Fruit fly (Drosophila melanogaster): Measurements from ENCODE around the gene CG9777.

CG9777 gene

DNA sequence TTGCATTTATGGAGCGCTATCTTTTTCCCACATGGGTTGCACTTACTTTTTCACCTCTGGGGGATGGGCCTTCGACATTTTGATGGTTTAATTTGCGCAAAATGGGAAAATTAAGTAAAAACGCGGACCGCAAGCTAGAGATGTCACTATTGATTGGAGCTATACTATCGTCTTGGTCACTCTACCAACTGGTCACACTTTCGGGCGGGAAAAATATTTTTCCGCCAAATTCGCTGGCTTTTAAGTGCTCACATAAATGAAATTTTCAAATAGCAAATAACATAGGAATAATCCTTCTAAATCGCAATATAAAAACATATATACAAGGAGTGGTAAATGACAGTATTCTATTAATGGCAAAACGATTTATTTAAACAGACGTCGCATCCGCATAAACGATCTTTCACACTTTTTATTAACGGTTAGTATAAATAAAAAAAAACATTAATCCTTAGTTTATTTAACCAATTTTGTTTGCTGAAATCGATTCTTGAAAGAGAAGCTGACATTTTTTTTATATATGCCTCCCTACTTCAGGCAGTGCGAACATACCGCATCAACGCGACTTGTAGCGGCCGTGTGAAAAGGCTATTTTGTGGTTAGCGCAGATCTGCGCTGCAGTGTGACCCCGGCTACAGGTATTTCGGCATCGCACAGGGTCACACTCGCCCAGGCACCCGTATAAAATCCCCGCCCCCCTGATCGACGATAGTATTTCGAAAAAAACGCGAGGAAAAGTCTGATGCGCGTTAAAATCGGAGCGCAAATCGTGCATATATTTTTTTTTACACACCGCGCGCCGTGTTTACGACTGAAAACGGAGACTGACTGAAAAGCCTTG is 8.4 kb upstream of the CG9777 start, which contains the start of the genes SNRPG and mthl1 (continued):
- TF ChIP-seq Hmx (GFP tag; optimal IDR thresholded peaks at IDR 0.05) = peak; percentile 18
- peak; percentile 72 for TF ChIP-seq CG13424 (tag; optimal IDR thresholded peaks at IDR 0.05)
- no peak for TF ChIP-seq Dip2 (GFP tag; IDR thresholded peaks at IDR 0.05)
- no peak for TF ChIP-seq CG10321 (GFP tag; IDR thresholded peaks at IDR 0.05)
- peak; percentile 80 for TF ChIP-seq CG42726 (GFP tag; IDR thresholded peaks at IDR 0.05; ENCODE audit: partially characterized antibody)
- TF ChIP-seq Dbx (GFP tag; IDR thresholded peaks at IDR 0.05) = peak; percentile 94
- no peak for TF ChIP-seq run (tag; optimal IDR thresholded peaks at IDR 0.05)
- peak; percentile 12 for TF ChIP-seq grn (GFP tag; optimal IDR thresholded peaks at IDR 0.05)
- peak; percentile 55; the same call in 1 of the 2 replicates for TF ChIP-seq dimm (GFP tag; IDR thresholded peaks at IDR 0.05)
- no peak for TF ChIP-seq lov (optimal IDR thresholded peaks at IDR 0.05)
- TF ChIP-seq lov (GFP tag; IDR thresholded peaks at IDR 0.05) = peak; percentile 74; the same call in 1 of the 3 replicates
- TF ChIP-seq lbe (GFP tag; optimal IDR thresholded peaks at IDR 0.05) = no peak
- peak; percentile 59 for TF ChIP-seq Bteb2 (GFP tag; optimal IDR thresholded peaks at IDR 0.05)
- TF ChIP-seq CG4854 (GFP tag; optimal IDR thresholded peaks at IDR 0.05) = peak; percentile 63
- peak; percentile 10 for TF ChIP-seq CG10431 (GFP tag; optimal IDR thresholded peaks at IDR 0.05)
- TF ChIP-seq D19A (tag; optimal IDR thresholded peaks at IDR 0.05) = no peak
- TF ChIP-seq al (GFP tag; IDR thresholded peaks at IDR 0.05) = peak; percentile 92
- TF ChIP-seq kah (GFP tag; optimal IDR thresholded peaks at IDR 0.05) = no peak
- TF ChIP-seq Atf3 (GFP tag; optimal IDR thresholded peaks at IDR 0.05) = peak; percentile 64
- peak; percentile 86 for TF ChIP-seq jumu (GFP tag; optimal IDR thresholded peaks at IDR 0.05)
- TF ChIP-seq Pdp1 (GFP tag; optimal IDR thresholded peaks at IDR 0.05) = peak; percentile 70 to 80
- peak; percentile 71; the same call in 1 of the 3 replicates for TF ChIP-seq sr (GFP tag; IDR thresholded peaks at IDR 0.05)
- no peak for TF ChIP-seq Hr78 (GFP tag; optimal IDR thresholded peaks at IDR 0.05)
- peak; percentile 61; the same call in 1 of the 2 replicates for TF ChIP-seq Nf-YA (GFP tag; IDR thresholded peaks at IDR 0.05)
- peak; percentile 87 for TF ChIP-seq CG9817 (tag; optimal IDR thresholded peaks at IDR 0.05)
- TF ChIP-seq CG32767 (GFP tag; IDR thresholded peaks at IDR 0.05) = peak; percentile 76; the same call in 1 of the 2 replicates
- TF ChIP-seq Stat92E (GFP tag; optimal IDR thresholded peaks at IDR 0.05) = no peak
- peak; percentile 97 for TF ChIP-seq slbo (GFP tag; IDR thresholded peaks at IDR 0.05)
- TF ChIP-seq CG8089 (GFP tag; optimal IDR thresholded peaks at IDR 0.05) = peak; percentile 34
- peak; percentile 90 for TF ChIP-seq wdn (GFP tag; IDR thresholded peaks at IDR 0.05)
- TF ChIP-seq MTF-1 (GFP tag; optimal IDR thresholded peaks at IDR 0.05; ENCODE audit: borderline replicate concordance) = no peak
- peak; percentile 85 for TF ChIP-seq Usf (GFP tag; optimal IDR thresholded peaks at IDR 0.05)
- peak; percentile 46 for TF ChIP-seq Nf-YC (tag; optimal IDR thresholded peaks at IDR 0.05)
- TF ChIP-seq ems (GFP tag; optimal IDR thresholded peaks at IDR 0.05) = peak; percentile 64
- TF ChIP-seq repo (GFP tag; optimal IDR thresholded peaks at IDR 0.05) = peak; percentile 9
- TF ChIP-seq CG2120 (GFP tag; optimal IDR thresholded peaks at IDR 0.05) = peak; percentile 92
- TF ChIP-seq gce (GFP tag; IDR thresholded peaks at IDR 0.05) = peak; percentile 77; the same call in 2 of the 3 replicates
- no peak for TF ChIP-seq yki (optimal IDR thresholded peaks at IDR 0.05)
- TF ChIP-seq CG6683 (GFP tag; optimal IDR thresholded peaks at IDR 0.05) = no peak
- TF ChIP-seq CG1647 (GFP tag; optimal IDR thresholded peaks at IDR 0.05) = peak; percentile 52
- peak; percentile 96 for TF ChIP-seq sqz (GFP tag; optimal IDR thresholded peaks at IDR 0.05)
- TF ChIP-seq Taf1 (GFP tag; IDR thresholded peaks at IDR 0.05) = peak; percentile 76
- peak; percentile 70 for TF ChIP-seq D19B (GFP tag; optimal IDR thresholded peaks at IDR 0.05)
- peak; percentile 95 for TF ChIP-seq Ptx1 (GFP tag; IDR thresholded peaks at IDR 0.05)
- peak; percentile 95 for TF ChIP-seq Mrtf (GFP tag; IDR thresholded peaks at IDR 0.05)
- TF ChIP-seq Myb (GFP tag; optimal IDR thresholded peaks at IDR 0.05) = peak; percentile 43
- TF ChIP-seq CG2678 (tag; optimal IDR thresholded peaks at IDR 0.05) = peak; percentile 78
- TF ChIP-seq Xrp1 (GFP tag; IDR thresholded peaks at IDR 0.05) = peak; percentile 87
- no peak for TF ChIP-seq twi (tag; optimal IDR thresholded peaks at IDR 0.05)
